Fruit fly (Drosophila melanogaster) whole organism, adult: Measurements from ENCODE around the gene ND-B22.

Experiments used
- CG11617 ChIP-seq: fragments of 200-800 bp; sonication (Bioruptor generic); optimal IDR thresholded peaks from 2 replicates; lab custom pipeline; 2017; ENCODE audit warnings: mild to moderate bottlenecking, missing biosample characterization, missing genetic modification reagents, missing genetic modification characterization
- CG14711 ChIP-seq: fragments of 200-800 bp; sonication (Bioruptor generic); optimal IDR thresholded peaks from 2 replicates; lab custom pipeline; 2018; ENCODE audit warnings: missing biosample characterization, mild to moderate bottlenecking, missing genetic modification characterization, moderate library complexity
- CG1620 ChIP-seq: fragments of 200-800 bp; sonication (Bioruptor generic); optimal IDR thresholded peaks from 2 replicates; lab custom pipeline; 2016; ENCODE audit warnings: missing biosample characterization, missing genetic modification characterization
- CG33017 ChIP-seq: fragments of 200-800 bp; sonication (Bioruptor generic); optimal IDR thresholded peaks from 2 replicates; lab custom pipeline; 2018; ENCODE audit warnings: missing biosample characterization, mild to moderate bottlenecking, missing genetic modification characterization, moderate library complexity
- CG5204 ChIP-seq: fragments of 200-800 bp; sonication (Bioruptor generic); optimal IDR thresholded peaks from 2 replicates; lab custom pipeline; 2016; ENCODE audit warnings: missing biosample characterization, missing genetic modification characterization
- CG7045 ChIP-seq: fragments of 200-800 bp; sonication (Bioruptor generic); optimal IDR thresholded peaks from 2 replicates; lab custom pipeline; 2017; ENCODE audit warnings: missing biosample characterization, mild to moderate bottlenecking, missing genetic modification characterization
- CG7101 ChIP-seq: fragments of 200-800 bp; sonication (Bioruptor generic); optimal IDR thresholded peaks from 2 replicates; lab custom pipeline; 2018; ENCODE audit warnings: missing biosample characterization, mild to moderate bottlenecking, missing genetic modification characterization, moderate library complexity
- Clk ChIP-seq: fragments of 200-800 bp; sonication (Bioruptor generic); optimal IDR thresholded peaks from 2 replicates; lab custom pipeline; 2017; ENCODE audit warnings: missing biosample characterization, missing genetic modification characterization
- Hr96 ChIP-seq: fragments of 200-800 bp; sonication (Bioruptor generic); optimal IDR thresholded peaks from 2 replicates; lab custom pipeline; 2016; ENCODE audit warnings: missing biosample characterization, missing genetic modification characterization
- Mnt ChIP-seq: fragments of 200-800 bp; sonication (Bioruptor generic); optimal IDR thresholded peaks from 2 replicates; lab custom pipeline; 2016; ENCODE audit warnings: missing biosample characterization, mild to moderate bottlenecking, missing genetic modification characterization
- bab1 ChIP-seq: fragments of 200-800 bp; sonication (Bioruptor generic); optimal IDR thresholded peaks from 3 replicates; lab custom pipeline; 2019; ENCODE audit warnings: missing biosample characterization, mild to moderate bottlenecking, missing genetic modification characterization, moderate library complexity
- ovo ChIP-seq: fragments of 200-800 bp; sonication (Bioruptor generic); optimal IDR thresholded peaks from 2 replicates; lab custom pipeline; 2016; ENCODE audit warnings: missing biosample characterization, missing genetic modification characterization
- pad ChIP-seq: fragments of 200-800 bp; sonication (Bioruptor generic); optimal IDR thresholded peaks from 3 replicates; lab custom pipeline; 2017; ENCODE audit warnings: missing biosample characterization, missing genetic modification characterization, mild to moderate bottlenecking, moderate library complexity, missing genetic modification reagents
- toe ChIP-seq: fragments of 200-800 bp; sonication (Bioruptor generic); optimal IDR thresholded peaks from 2 replicates; lab custom pipeline; 2016; ENCODE audit warnings: missing biosample characterization, missing genetic modification characterization

DNA sequence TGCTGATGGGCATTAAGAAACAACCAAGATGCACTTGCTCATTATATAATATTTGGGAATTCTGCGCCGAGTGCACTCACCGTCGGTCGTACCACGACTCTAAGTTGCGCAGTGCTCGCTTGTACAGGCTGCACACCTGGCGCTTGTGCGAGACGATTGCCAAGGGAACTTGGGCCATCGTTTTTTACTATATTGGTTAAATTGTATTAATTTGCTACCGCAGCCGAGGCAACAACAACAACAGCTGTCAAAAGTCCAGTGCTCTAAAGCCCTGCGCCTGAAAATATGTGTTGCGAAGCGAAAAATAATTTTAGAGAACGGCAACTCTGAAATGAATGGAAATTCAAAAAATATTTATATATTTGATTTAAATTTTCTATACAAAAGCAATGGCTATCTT, at the start of gene ND-B22:
- peak; percentile 84 for TF ChIP-seq CG7101 (tag; lab: Kevin White, UChicago)
- TF ChIP-seq Mnt = peak; percentile 79
- peak; percentile 97 for TF ChIP-seq CG14711
- peak; percentile 41 for TF ChIP-seq Hr96 (GFP tag; lab: Kevin White, UChicago)
- peak; percentile 49 for TF ChIP-seq toe (GFP tag; lab: Kevin White, UChicago)
- TF ChIP-seq CG7045 (GFP tag; lab: Kevin White, UChicago) = peak; percentile 41
- TF ChIP-seq ovo (GFP tag; lab: Kevin White, UChicago) = peak; percentile 62
- TF ChIP-seq pad (GFP tag; lab: Kevin White, UChicago) = peak; percentile 77
- TF ChIP-seq CG5204 (GFP tag; lab: Kevin White, UChicago) = peak; percentile 57
- TF ChIP-seq CG1620 = peak; percentile 90
- TF ChIP-seq Clk (GFP tag; lab: Kevin White, UChicago) = no peak
- peak; percentile 51 for TF ChIP-seq CG11617 (GFP tag; lab: Kevin White, UChicago)
- TF ChIP-seq bab1 (GFP tag; lab: Kevin White, UChicago) = peak; percentile 81
- peak; percentile 55 for TF ChIP-seq CG33017 (tag; lab: Kevin White, UChicago)
